Fruit fly (Drosophila melanogaster) Kc167 (cell line): ENCODE measurements around the gene CG31862.

Experiments
- Myc ChIP-seq: fragments of >200 bp; optimal IDR thresholded peaks from 2 replicates; lab custom pipeline; 2017; ENCODE audit warnings: missing external identifiers
- Sin3A ChIP-seq: fragments of >200 bp; optimal IDR thresholded peaks from 2 replicates; lab custom pipeline; 2018; ENCODE audit warnings: missing external identifiers
- h ChIP-seq: fragments of >200 bp; optimal IDR thresholded peaks from 3 replicates; lab custom pipeline; 2018; ENCODE audit warnings: missing external identifiers
- insv ChIP-seq: fragments of >200 bp; optimal IDR thresholded peaks from 3 replicates; lab custom pipeline; 2018; ENCODE audit warnings: missing external identifiers
- psq ChIP-seq: fragments of >200 bp; optimal IDR thresholded peaks from 2 replicates; lab custom pipeline; 2017; ENCODE audit warnings: missing external identifiers
- ttk ChIP-seq: sonication (Bioruptor generic); optimal IDR thresholded peaks from 2 replicates; lab custom pipeline; 2017; ENCODE audit warnings: missing external identifiers

DNA sequence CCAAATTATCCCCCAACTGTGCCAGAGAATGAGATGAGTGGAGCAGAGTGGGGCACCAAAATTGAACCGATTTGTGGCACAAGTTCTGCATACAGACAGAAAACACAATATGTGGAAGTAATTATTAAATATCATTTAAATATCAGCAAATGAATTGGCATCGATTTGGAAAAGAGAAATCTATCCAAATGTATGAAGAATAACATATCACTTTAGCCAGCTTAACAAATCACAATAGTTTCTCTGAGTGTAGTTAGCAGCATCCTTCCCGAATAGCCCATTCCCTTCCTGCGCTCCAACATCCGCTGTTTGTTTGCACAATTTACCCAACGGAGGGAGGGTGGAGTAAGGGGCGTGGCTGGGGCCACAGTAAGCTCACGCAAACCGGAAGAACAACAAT is 23.8 kb upstream of the CG31862 start:
- TF ChIP-seq Myc (no peak), psq (lab: Kevin White, UChicago) (no peak), ttk (no peak), Sin3A (no peak), h (lab: Kevin White, UChicago) (no peak), insv (lab: Kevin White, UChicago) (no peak)
